Fruit fly (Drosophila melanogaster) whole organism, embryonic: ENCODE measurements around the gene Nin.
A peak's percentile ranks its signal among the peaks of the same experiment; 100 is the strongest.

Experiments
- Ada2b ChIP-seq: fragments of 200-800 bp; sonication (Bioruptor generic); IDR thresholded peaks from 2 replicates; pipeline ENCODE4 v1.3.6; 2022; ENCODE audit warnings: missing biosample characterization, missing genetic modification characterization
- Awh ChIP-seq: fragments of 200-800 bp; sonication (Bioruptor generic); IDR thresholded peaks from 2 replicates; pipeline ENCODE4, ENCODE4 v1.3.6; 2022; ENCODE audit warnings: missing biosample characterization, missing genetic modification characterization
- Bteb2 ChIP-seq: fragments of 200-800 bp; sonication (Bioruptor generic); optimal IDR thresholded peaks from 2 replicates; lab custom pipeline; 2016; ENCODE audit warnings: missing biosample characterization, missing genetic modification characterization
- CG10543 ChIP-seq: fragments of 200-800 bp; sonication (Bioruptor generic); optimal IDR thresholded peaks from 3 replicates; lab custom pipeline; 2017; ENCODE audit warnings: missing biosample characterization, mild to moderate bottlenecking, missing genetic modification characterization, moderate library complexity
- CG10979 ChIP-seq: fragments of 200-800 bp; sonication (Bioruptor generic); optimal IDR thresholded peaks from 2 replicates; lab custom pipeline; 2018; ENCODE audit warnings: missing biosample characterization, mild to moderate bottlenecking, missing genetic modification characterization, moderate library complexity
- CG11504 ChIP-seq: fragments of 200-800 bp; sonication (Bioruptor generic); optimal IDR thresholded peaks from 3 replicates; lab custom pipeline; 2019; ENCODE audit warnings: missing biosample characterization, mild to moderate bottlenecking, missing genetic modification characterization, moderate library complexity
- CG12155 ChIP-seq: fragments of 200-800 bp; sonication (Bioruptor generic); optimal IDR thresholded peaks from 3 replicates; lab custom pipeline; 2016; ENCODE audit warnings: missing biosample characterization, missing genetic modification characterization
- CG12391 ChIP-seq: fragments of 200-800 bp; sonication (Bioruptor generic); optimal IDR thresholded peaks from 3 replicates; lab custom pipeline; 2018; ENCODE audit warnings: missing biosample characterization, mild to moderate bottlenecking, missing genetic modification characterization, moderate library complexity
- CG14667 ChIP-seq: fragments of 200-800 bp; sonication (Bioruptor generic); IDR thresholded peaks from 2 replicates; pipeline ENCODE4 v1.3.6; 2022; ENCODE audit warnings: missing biosample characterization, missing genetic modification characterization
- CG1647 ChIP-seq: fragments of 200-800 bp; sonication (Bioruptor generic); optimal IDR thresholded peaks from 3 replicates; lab custom pipeline; 2016; ENCODE audit warnings: missing biosample characterization, missing genetic modification characterization
- CG1832 ChIP-seq: fragments of 200-800 bp; sonication (Bioruptor generic); optimal IDR thresholded peaks from 2 replicates; lab custom pipeline; 2017; ENCODE audit warnings: missing biosample characterization, mild to moderate bottlenecking, missing genetic modification characterization, inconsistent platforms
- CG2116 ChIP-seq: fragments of 200-800 bp; sonication (Bioruptor generic); optimal IDR thresholded peaks from 3 replicates; lab custom pipeline; 2018; ENCODE audit warnings: missing biosample characterization, mild to moderate bottlenecking, missing genetic modification characterization
- CG2712 ChIP-seq: fragments of 200-800 bp; optimal IDR thresholded peaks from 3 replicates; lab custom pipeline; 2019; ENCODE audit warnings: missing biosample characterization, mild to moderate bottlenecking, missing genetic modification characterization, moderate library complexity
- CG3995 ChIP-seq: fragments of 200-800 bp; sonication (Bioruptor generic); optimal IDR thresholded peaks from 3 replicates; lab custom pipeline; 2016; ENCODE audit warnings: missing biosample characterization, missing genetic modification characterization
- CG5245 ChIP-seq: fragments of 200-800 bp; sonication (Bioruptor generic); optimal IDR thresholded peaks from 3 replicates; lab custom pipeline; 2016; ENCODE audit warnings: missing biosample characterization, missing genetic modification characterization
- CG9215 ChIP-seq: fragments of 200-800 bp; sonication (Bioruptor generic); IDR thresholded peaks from 2 replicates; pipeline ENCODE4 v1.3.6; 2022; ENCODE audit warnings: missing biosample characterization, missing genetic modification characterization
- D19B ChIP-seq: fragments of 200-800 bp; sonication (Bioruptor generic); optimal IDR thresholded peaks from 2 replicates; lab custom pipeline; 2017; ENCODE audit warnings: missing biosample characterization, mild to moderate bottlenecking, missing genetic modification characterization
- Dip2 ChIP-seq: fragments of 200-800 bp; sonication (Bioruptor generic); IDR thresholded peaks from 2 replicates; pipeline ENCODE4 v1.3.6; 2022; ENCODE audit warnings: missing biosample characterization, missing genetic modification characterization
- Dip3 ChIP-seq: fragments of 200-800 bp; sonication (Bioruptor generic); optimal IDR thresholded peaks from 3 replicates; lab custom pipeline; 2016; ENCODE audit warnings: missing biosample characterization, missing genetic modification characterization
- E2f1 ChIP-seq: fragments of 200-800 bp; sonication (Bioruptor generic); IDR thresholded peaks from 2 replicates; pipeline ENCODE4 v1.3.6; 2022; ENCODE audit warnings: missing biosample characterization, missing genetic modification characterization
- Fer1 ChIP-seq: fragments of 200-800 bp; sonication (Bioruptor generic); optimal IDR thresholded peaks from 2 replicates; lab custom pipeline; 2017; ENCODE audit warnings: missing biosample characterization, mild to moderate bottlenecking, missing genetic modification characterization
- Fer3 ChIP-seq: fragments of 200-800 bp; sonication (Bioruptor generic); optimal IDR thresholded peaks from 2 replicates; lab custom pipeline; 2018; ENCODE audit warnings: missing biosample characterization, mild to moderate bottlenecking, missing genetic modification characterization, moderate library complexity
- H2.0 ChIP-seq: fragments of 200-800 bp; sonication (Bioruptor generic); IDR thresholded peaks from 2 replicates; pipeline ENCODE4 v1.3.6; 2022; ENCODE audit warnings: missing biosample characterization, missing genetic modification characterization
- Hmr ChIP-seq: fragments of 200-800 bp; sonication (Bioruptor generic); optimal IDR thresholded peaks from 3 replicates; lab custom pipeline; 2017; ENCODE audit warnings: mild to moderate bottlenecking, missing biosample characterization, missing genetic modification reagents, missing genetic modification characterization
- Kr ChIP-seq: fragments of 200-800 bp; sonication (Bioruptor generic); optimal IDR thresholded peaks from 2 replicates; lab custom pipeline; 2017; ENCODE audit warnings: missing biosample characterization, mild to moderate bottlenecking, missing genetic modification characterization
- Mad ChIP-seq: fragments of 200-800 bp; sonication (Bioruptor generic); optimal IDR thresholded peaks from 2 replicates; lab custom pipeline; 2016; ENCODE audit warnings: missing biosample characterization, missing genetic modification characterization
- Myb ChIP-seq: fragments of 200-800 bp; sonication (Bioruptor generic); optimal IDR thresholded peaks from 2 replicates; lab custom pipeline; 2016; ENCODE audit warnings: missing biosample characterization, missing genetic modification characterization
- Oli ChIP-seq: fragments of 200-800 bp; sonication (Bioruptor generic); optimal IDR thresholded peaks from 2 replicates; lab custom pipeline; 2018; ENCODE audit warnings: missing biosample characterization, mild to moderate bottlenecking, missing genetic modification characterization, moderate library complexity
- Ssrp ChIP-seq: fragments of 200-800 bp; sonication (Bioruptor generic); optimal IDR thresholded peaks from 2 replicates; lab custom pipeline; 2018; ENCODE audit warnings: missing biosample characterization, mild to moderate bottlenecking, missing genetic modification characterization, moderate library complexity
- Stat92E ChIP-seq, 3 experiments: fragments of >200 bp in 2 of 3; fragments of 200-800 bp in 1 of 3; sonication (Bioruptor generic) in 1 of 3; optimal IDR thresholded peaks; 2 replicates each; lab custom pipeline; 2017 to 2019; ENCODE audit warnings: missing biosample characterization in 3 of 3, missing genetic modification characterization in 3 of 3, mild to moderate bottlenecking in 1 of 3, moderate library complexity in 1 of 3
- ap ChIP-seq: fragments of 200-800 bp; sonication (Bioruptor generic); IDR thresholded peaks from 2 replicates; pipeline ENCODE4 v1.3.6; 2022; ENCODE audit warnings: missing biosample characterization, missing genetic modification characterization
- ash1 ChIP-seq: fragments of 200-800 bp; sonication (Bioruptor generic); optimal IDR thresholded peaks from 2 replicates; lab custom pipeline; 2018; ENCODE audit warnings: missing biosample characterization, mild to moderate bottlenecking, missing genetic modification characterization
- crc ChIP-seq: fragments of 200-800 bp; sonication (Bioruptor generic); optimal IDR thresholded peaks from 2 replicates; lab custom pipeline; 2016; ENCODE audit warnings: missing biosample characterization, missing genetic modification characterization
- danr ChIP-seq: fragments of 200-800 bp; sonication (Bioruptor generic); IDR thresholded peaks from 2 replicates; pipeline ENCODE4 v1.3.6; 2022; ENCODE audit warnings: missing biosample characterization, missing genetic modification characterization
- knrl ChIP-seq: fragments of 200-800 bp; sonication (Bioruptor generic); IDR thresholded peaks from 3 replicates; pipeline ENCODE4 v1.3.6; 2022; ENCODE audit warnings: missing biosample characterization, missing genetic modification characterization; ENCODE audit not compliant: partially characterized antibody
- lilli ChIP-seq: fragments of 200-800 bp; sonication (Bioruptor generic); optimal IDR thresholded peaks from 3 replicates; lab custom pipeline; 2016; ENCODE audit warnings: missing biosample characterization, missing genetic modification characterization
- lola ChIP-seq, 3 experiments: fragments of >200 bp in 2 of 3; fragments of 200-800 bp in 1 of 3; sonication (Bioruptor generic) in 1 of 3; optimal IDR thresholded peaks; 2 replicates each; lab custom pipeline; 2017 to 2019; ENCODE audit warnings: missing biosample characterization in 3 of 3, missing genetic modification characterization in 3 of 3, mild to moderate bottlenecking in 1 of 3, moderate library complexity in 1 of 3
- luna ChIP-seq: fragments of 200-800 bp; sonication (Bioruptor generic); optimal IDR thresholded peaks from 2 replicates; lab custom pipeline; 2016; ENCODE audit warnings: missing biosample characterization, missing genetic modification characterization
- mirr ChIP-seq: fragments of 200-800 bp; sonication (Bioruptor generic); optimal IDR thresholded peaks from 3 replicates; lab custom pipeline; 2018; ENCODE audit warnings: missing biosample characterization, mild to moderate bottlenecking, missing genetic modification characterization
- otp ChIP-seq: fragments of 200-800 bp; sonication (Bioruptor generic); IDR thresholded peaks from 3 replicates; pipeline ENCODE4, ENCODE4 v1.3.6; 2022; ENCODE audit warnings: missing biosample characterization, missing genetic modification characterization
- repo ChIP-seq: fragments of 200-800 bp; sonication (Bioruptor generic); optimal IDR thresholded peaks from 2 replicates; lab custom pipeline; 2016; ENCODE audit warnings: missing biosample characterization, missing genetic modification characterization
- row ChIP-seq: fragments of 200-800 bp; sonication (Bioruptor generic); IDR thresholded peaks from 3 replicates; pipeline ENCODE4 v1.3.6; 2022; ENCODE audit warnings: missing biosample characterization, missing genetic modification characterization
- scrt ChIP-seq: fragments of 200-800 bp; sonication (Bioruptor generic); optimal IDR thresholded peaks from 2 replicates; lab custom pipeline; 2018; ENCODE audit warnings: missing biosample characterization, mild to moderate bottlenecking, missing genetic modification characterization, moderate library complexity
- seq ChIP-seq: fragments of 200-800 bp; sonication (Bioruptor generic); IDR thresholded peaks from 2 replicates; pipeline ENCODE4 v1.3.6; 2022; ENCODE audit warnings: missing biosample characterization, missing genetic modification characterization
- slbo ChIP-seq: fragments of 200-800 bp; sonication (Bioruptor generic); IDR thresholded peaks from 2 replicates; pipeline ENCODE4 v1.3.6; 2022; ENCODE audit warnings: missing biosample characterization, missing genetic modification characterization
- sna ChIP-seq: fragments of 200-800 bp; sonication (Bioruptor generic); IDR thresholded peaks from 2 replicates; pipeline ENCODE4 v1.3.6; 2022; ENCODE audit warnings: missing biosample characterization, missing genetic modification characterization; ENCODE audit not compliant: partially characterized antibody
- tna ChIP-seq: fragments of 200-800 bp; sonication (Bioruptor generic); IDR thresholded peaks from 2 replicates; pipeline ENCODE4 v1.3.6; 2022; ENCODE audit warnings: missing biosample characterization, missing genetic modification characterization; ENCODE audit not compliant: partially characterized antibody
- usp ChIP-seq: fragments of >200 bp; optimal IDR thresholded peaks from 2 replicates; lab custom pipeline; 2017; ENCODE audit warnings: missing biosample characterization, missing genetic modification characterization
- wor ChIP-seq: fragments of 200-800 bp; sonication (Bioruptor generic); IDR thresholded peaks from 2 replicates; pipeline ENCODE4 v1.3.6; 2022; ENCODE audit warnings: missing biosample characterization, missing genetic modification characterization

Gene Nin

dm6 chr2L:5261223-5261984 lies 16.9 kb downstream of the Nin start (continued):
- TF ChIP-seq Ssrp = peak; percentile 38
- peak; percentile 92 for TF ChIP-seq CG11504
- no peak for TF ChIP-seq sna (GFP tag; lab: Robert Waterston, UW)
- peak in 1 of 3 experiments; percentile 66 for TF ChIP-seq lola (GFP tag; optimal IDR thresholded peaks at IDR 0.05; lab: Kevin White, UChicago)
- no peak for TF ChIP-seq Bteb2 (GFP tag; lab: Kevin White, UChicago)
- peak; percentile 13 for TF ChIP-seq Fer3 (tag; lab: Kevin White, UChicago)
- TF ChIP-seq scrt = peak; percentile 10
- 0 out of 2 replicates have a peak, but pooled peaks have one; percentile 11 for TF ChIP-seq Ada2b
- TF ChIP-seq CG3995 (GFP tag; lab: Kevin White, UChicago) = no peak
- TF ChIP-seq ash1 (GFP tag; lab: Kevin White, UChicago) = no peak
- peak; percentile 44 for TF ChIP-seq CG10979 (tag; lab: Kevin White, UChicago)
- no peak for TF ChIP-seq luna (GFP tag; lab: Kevin White, UChicago)
- TF ChIP-seq CG12391 = peak; percentile 18
- no peak for TF ChIP-seq usp (GFP tag; lab: Kevin White, UChicago)
- TF ChIP-seq CG2712 (tag; lab: Kevin White, UChicago) = peak; percentile 65
- no peak for TF ChIP-seq tna (GFP tag; lab: Robert Waterston, UW)
- no peak for TF ChIP-seq Oli (tag; lab: Kevin White, UChicago)
- no peak for TF ChIP-seq wor (GFP tag; lab: Robert Waterston, UW)
- TF ChIP-seq lilli (GFP tag; lab: Kevin White, UChicago) = peak; percentile 18
- no peak for TF ChIP-seq danr (GFP tag; lab: Robert Waterston, UW)
- no peak for TF ChIP-seq Kr (GFP tag; lab: Kevin White, UChicago)
- 0 out of 2 replicates have a peak, but pooled peaks have one; percentile 29 for TF ChIP-seq E2f1 (GFP tag; lab: Robert Waterston, UW)
- no peak for TF ChIP-seq Dip3 (GFP tag; lab: Kevin White, UChicago)
- TF ChIP-seq slbo (GFP tag; lab: Robert Waterston, UW) = peak; percentile 48; the same call in 1 of the 2 replicates
- TF ChIP-seq Mad = peak; percentile 11
- TF ChIP-seq CG1832 = no peak
- TF ChIP-seq CG10543 (GFP tag; lab: Kevin White, UChicago) = no peak
- TF ChIP-seq Awh (GFP tag; lab: Robert Waterston, UW) = no peak
- TF ChIP-seq CG2116 (GFP tag; lab: Kevin White, UChicago) = no peak
- 0 out of 2 replicates have a peak, but pooled peaks have one; percentile 25 for TF ChIP-seq CG14667 (GFP tag; lab: Robert Waterston, UW)
- no peak for TF ChIP-seq Dip2 (GFP tag; lab: Robert Waterston, UW)
- no peak for TF ChIP-seq Myb
- TF ChIP-seq Hmr (GFP tag; lab: Kevin White, UChicago) = no peak
- TF ChIP-seq ap (GFP tag; lab: Robert Waterston, UW) = 0 out of 2 replicates have a peak, but pooled peaks have one; percentile 17
- TF ChIP-seq knrl (GFP tag; lab: Robert Waterston, UW) = no peak
- TF ChIP-seq row (GFP tag; lab: Robert Waterston, UW) = peak; percentile 37; the same call in 2 of the 3 replicates
- no peak for TF ChIP-seq mirr (GFP tag; lab: Kevin White, UChicago)
- TF ChIP-seq Fer1 (GFP tag; lab: Kevin White, UChicago) = no peak
- TF ChIP-seq CG5245 (GFP tag; lab: Kevin White, UChicago) = no peak
- peak; percentile 60; the same call in 1 of the 3 replicates for TF ChIP-seq otp (GFP tag; lab: Robert Waterston, UW)
- no peak for TF ChIP-seq D19B
- TF ChIP-seq H2.0 (GFP tag; lab: Robert Waterston, UW) = peak; percentile 49
- peak; percentile 15 for TF ChIP-seq CG12155
- no peak for TF ChIP-seq CG9215
- TF ChIP-seq CG1647 (GFP tag; lab: Kevin White, UChicago) = no peak
- no peak for TF ChIP-seq seq (GFP tag; lab: Robert Waterston, UW)
- TF ChIP-seq Stat92E (GFP tag; optimal IDR thresholded peaks at IDR 0.05; lab: Kevin White, UChicago) = no peak
- TF ChIP-seq crc (GFP tag; lab: Kevin White, UChicago) = no peak
- no peak for TF ChIP-seq repo (GFP tag; lab: Kevin White, UChicago)
